Worm (Caenorhabditis elegans) whole organism, early embryonic: ENCODE results near the gene scl-10.

Experiments
- B0310.2 ChIP-seq: sonication (generic microtip); optimal IDR thresholded peaks from 2 replicates; lab custom pipeline; 2016; ENCODE audit warnings: mild to moderate bottlenecking, missing genetic modification characterization, missing compliant biosample characterization
- F13C5.2 ChIP-seq: sonication (generic microtip); optimal IDR thresholded peaks from 2 replicates; lab custom pipeline; 2017; ENCODE audit warnings: mild to moderate bottlenecking, missing genetic modification characterization, inconsistent platforms, missing compliant biosample characterization
- ama-1 ChIP-seq: fragments of 150-350 bp; optimal IDR thresholded peaks from 2 replicates; lab custom pipeline; 2014
- ceh-13 ChIP-seq: fragments of 200-800 bp; sonication (Bioruptor generic); optimal IDR thresholded peaks from 2 replicates; lab custom pipeline; 2018; ENCODE audit warnings: mild to moderate bottlenecking, missing genetic modification characterization, missing compliant biosample characterization
- ets-7 ChIP-seq: sonication (generic microtip); optimal IDR thresholded peaks from 2 replicates; lab custom pipeline; 2016; ENCODE audit warnings: missing genotype, missing genetic modification characterization, missing compliant biosample characterization
- hmg-4 ChIP-seq: fragments of 200-800 bp; sonication (Bioruptor generic); optimal IDR thresholded peaks from 2 replicates; lab custom pipeline; 2018; ENCODE audit warnings: mild to moderate bottlenecking, missing genetic modification characterization, missing compliant biosample characterization
- hnd-1 ChIP-seq: sonication (generic microtip); optimal IDR thresholded peaks from 2 replicates; lab custom pipeline; 2016; ENCODE audit warnings: missing genetic modification characterization, missing compliant biosample characterization
- pes-1 ChIP-seq: fragments of 200-800 bp; sonication (Bioruptor generic); IDR thresholded peaks from 2 replicates; pipeline ENCODE4 v1.3.6; 2022; ENCODE audit warnings: missing genetic modification reagents, missing genetic modification characterization, missing compliant biosample characterization
- tbx-37 ChIP-seq: fragments of 200-800 bp; sonication (Bioruptor generic); conservative IDR thresholded peaks from 2 replicates; pipeline ENCODE4 v1.3.6; 2022; ENCODE audit warnings: missing genetic modification reagents, missing genetic modification characterization, missing compliant biosample characterization

- TF ChIP-seq tbx-37 (GFP tag; lab: Robert Waterston, UW): no peak
- TF ChIP-seq B0310.2 (tag; lab: Kevin White, UChicago): no peak
- TF ChIP-seq ama-1 (lab: Kevin White, UChicago): no peak
- no peak for TF ChIP-seq ceh-13 (GFP tag; lab: Kevin White, UChicago)
- TF ChIP-seq F13C5.2 (tag; lab: Kevin White, UChicago): no peak
- TF ChIP-seq hmg-4: no peak
- no peak for TF ChIP-seq hnd-1 (tag; lab: Kevin White, UChicago)
- no peak for TF ChIP-seq pes-1 (GFP tag; lab: Robert Waterston, UW)
- TF ChIP-seq ets-7: no peak
Observed at ce11 chrIV:13063714-13064113, 15.5 kb downstream of the scl-10 start, which contains the start of gene scl-5.
